Fruit fly (Drosophila melanogaster): Measurements from ENCODE around the gene twy.
A peak's percentile ranks its signal among the peaks of the same experiment; 100 is the strongest.

twy gene

dm6 chr3L:11833296-11833717, 40.2 kb upstream of the twy start, which contains the start of gene CycA (continued):
- no peak for TF ChIP-seq klu (GFP tag; IDR thresholded peaks at IDR 0.05)
- peak; percentile 85 for TF ChIP-seq ato (GFP tag; IDR thresholded peaks at IDR 0.05; ENCODE audit: partially characterized antibody)
- TF ChIP-seq Awh (GFP tag; IDR thresholded peaks at IDR 0.05): no peak
- no peak for TF ChIP-seq CG13296 (GFP tag; optimal IDR thresholded peaks at IDR 0.05)
- no peak for TF ChIP-seq H2.0 (GFP tag; IDR thresholded peaks at IDR 0.05)
- no peak for TF ChIP-seq CG2202 (tag; optimal IDR thresholded peaks at IDR 0.05)
- no peak for TF ChIP-seq croc (GFP tag; conservative IDR thresholded peaks at IDR 0.05)
- TF ChIP-seq ro (GFP tag; IDR thresholded peaks at IDR 0.05): no peak
- peak; percentile 54; the same call in 1 of the 2 replicates for TF ChIP-seq nerfin-2 (GFP tag; IDR thresholded peaks at IDR 0.05; ENCODE audit: partially characterized antibody)
- no peak for TF ChIP-seq GATAe (GFP tag; conservative IDR thresholded peaks at IDR 0.05)
- TF ChIP-seq Dp (GFP tag; optimal IDR thresholded peaks at IDR 0.05): peak; percentile 100
- peak; percentile 13 for TF ChIP-seq CG2120 (GFP tag; optimal IDR thresholded peaks at IDR 0.05)
- no peak for TF ChIP-seq Fer2 (tag; optimal IDR thresholded peaks at IDR 0.05)
- TF ChIP-seq sc (optimal IDR thresholded peaks at IDR 0.05): no peak
- TF ChIP-seq sc (GFP tag; optimal IDR thresholded peaks at IDR 0.05): no peak
- no peak for TF ChIP-seq CG17912 (GFP tag; optimal IDR thresholded peaks at IDR 0.05)
- TF ChIP-seq p53 (GFP tag; optimal IDR thresholded peaks at IDR 0.05): no peak
- TF ChIP-seq eve (GFP tag; optimal IDR thresholded peaks at IDR 0.05): no peak
- TF ChIP-seq chif (GFP tag; optimal IDR thresholded peaks at IDR 0.05): no peak
- TF ChIP-seq hkb (optimal IDR thresholded peaks at IDR 0.05): peak; percentile 12
- 0 out of 2 replicates have a peak, but pooled peaks have one; percentile 13 for TF ChIP-seq hkb (GFP tag; IDR thresholded peaks at IDR 0.05)
- TF ChIP-seq zf30C (GFP tag; optimal IDR thresholded peaks at IDR 0.05): no peak
- no peak for TF ChIP-seq Sox102F (GFP tag; optimal IDR thresholded peaks at IDR 0.05)
- TF ChIP-seq wek (GFP tag; optimal IDR thresholded peaks at IDR 0.05): peak; percentile 32
- no peak for TF ChIP-seq bowl (GFP tag; IDR thresholded peaks at IDR 0.05)
- TF ChIP-seq CG18764 (GFP tag; optimal IDR thresholded peaks at IDR 0.05): no peak
- TF ChIP-seq CG14965 (GFP tag; optimal IDR thresholded peaks at IDR 0.05; ENCODE audit: borderline replicate concordance): no peak
- TF ChIP-seq Poxn (GFP tag; IDR thresholded peaks at IDR 0.05): no peak
- no peak for TF ChIP-seq dan (GFP tag; IDR thresholded peaks at IDR 0.05)
- TF ChIP-seq prd (optimal IDR thresholded peaks at IDR 0.05): no peak
- no peak for TF ChIP-seq prd (GFP tag; IDR thresholded peaks at IDR 0.05)
- TF ChIP-seq MTF-1 (GFP tag; optimal IDR thresholded peaks at IDR 0.05; ENCODE audit: borderline replicate concordance): no peak
- TF ChIP-seq her (GFP tag; optimal IDR thresholded peaks at IDR 0.05): no peak
- peak; percentile 2 for TF ChIP-seq CG18262 (tag; optimal IDR thresholded peaks at IDR 0.05)
- TF ChIP-seq caup (GFP tag; optimal IDR thresholded peaks at IDR 0.05; ENCODE audit: severe bottlenecking): no peak
- TF ChIP-seq Jarid2 (GFP tag; optimal IDR thresholded peaks at IDR 0.05): no peak
- TF ChIP-seq gcm (GFP tag; optimal IDR thresholded peaks at IDR 0.05): peak; percentile 28
- no peak for TF ChIP-seq Aef1 (GFP tag; IDR thresholded peaks at IDR 0.05)
- TF ChIP-seq CG6813 (GFP tag; optimal IDR thresholded peaks at IDR 0.05): no peak
- TF ChIP-seq CG10267 (tag; optimal IDR thresholded peaks at IDR 0.05): peak; percentile 62
- TF ChIP-seq inv (GFP tag; IDR thresholded peaks at IDR 0.05; ENCODE audit: partially characterized antibody): peak; percentile 78
- TF ChIP-seq Fer1 (GFP tag; optimal IDR thresholded peaks at IDR 0.05): peak; percentile 37
- TF ChIP-seq CkIIα-i1 (GFP tag; IDR thresholded peaks at IDR 0.05): no peak
- TF ChIP-seq crc (GFP tag; optimal IDR thresholded peaks at IDR 0.05): no peak
- peak; percentile 45 for TF ChIP-seq dm (GFP tag; optimal IDR thresholded peaks at IDR 0.05)
- no peak for TF ChIP-seq sim (GFP tag; IDR thresholded peaks at IDR 0.05)
- no peak for TF ChIP-seq CG3281 (GFP tag; optimal IDR thresholded peaks at IDR 0.05)
- no peak for TF ChIP-seq CG12942 (GFP tag; optimal IDR thresholded peaks at IDR 0.05)
- TF ChIP-seq CG9437 (GFP tag; optimal IDR thresholded peaks at IDR 0.05): no peak
- TF ChIP-seq Ssrp (tag; optimal IDR thresholded peaks at IDR 0.05): no peak
- no peak for TF ChIP-seq CG9932 (GFP tag; IDR thresholded peaks at IDR 0.05)
- peak; percentile 88 for TF ChIP-seq CG6791 (GFP tag; IDR thresholded peaks at IDR 0.05; ENCODE audit: partially characterized antibody)
